Fruit fly (Drosophila melanogaster) whole organism, embryonic: Measurements from ENCODE around the gene dao.

ENCODE experiments used
- Abd-B ChIP-seq: fragments of 200-800 bp; sonication (Bioruptor generic); optimal IDR thresholded peaks from 2 replicates; lab custom pipeline; 2018; ENCODE audit warnings: missing biosample characterization, mild to moderate bottlenecking, missing genetic modification characterization, moderate library complexity
- Adf1 ChIP-seq: fragments of 200-800 bp; sonication (Bioruptor generic); IDR thresholded peaks from 2 replicates; pipeline ENCODE4 v1.3.6; 2022; ENCODE audit warnings: missing biosample characterization, missing genetic modification characterization
- Atf3 ChIP-seq: fragments of 200-800 bp; sonication (Bioruptor generic); optimal IDR thresholded peaks from 3 replicates; lab custom pipeline; 2016; ENCODE audit warnings: missing biosample characterization, missing genetic modification characterization
- CG10565 ChIP-seq: fragments of 200-800 bp; sonication (Bioruptor generic); optimal IDR thresholded peaks from 3 replicates; lab custom pipeline; 2016; ENCODE audit warnings: missing biosample characterization, mild to moderate bottlenecking, missing genetic modification characterization
- CG11695 ChIP-seq: fragments of 200-800 bp; sonication (Bioruptor generic); IDR thresholded peaks from 3 replicates; pipeline ENCODE4 v1.3.6; 2022; ENCODE audit warnings: missing biosample characterization, missing genetic modification characterization
- CG11696 ChIP-seq: fragments of 200-800 bp; sonication (Bioruptor generic); IDR thresholded peaks from 2 replicates; pipeline ENCODE4 v1.3.6; 2022; ENCODE audit warnings: missing biosample characterization, missing genetic modification characterization
- CG12219 ChIP-seq: fragments of 200-800 bp; sonication (Bioruptor generic); optimal IDR thresholded peaks from 3 replicates; lab custom pipeline; 2018; ENCODE audit warnings: missing biosample characterization, mild to moderate bottlenecking, missing genetic modification characterization
- CG12942 ChIP-seq: fragments of 200-800 bp; sonication (Bioruptor generic); optimal IDR thresholded peaks from 3 replicates; lab custom pipeline; 2016; ENCODE audit warnings: missing biosample characterization, missing genetic modification characterization
- CG13287 ChIP-seq: fragments of 200-800 bp; sonication (Bioruptor generic); IDR thresholded peaks from 2 replicates; pipeline ENCODE4 v1.3.6; 2022; ENCODE audit warnings: missing biosample characterization, missing genetic modification characterization; ENCODE audit not compliant: partially characterized antibody
- CG1529 ChIP-seq: fragments of 200-800 bp; sonication (Bioruptor generic); optimal IDR thresholded peaks from 3 replicates; lab custom pipeline; 2018; ENCODE audit warnings: missing biosample characterization, missing genetic modification characterization
- CG17385 ChIP-seq: fragments of 200-800 bp; sonication (Bioruptor generic); optimal IDR thresholded peaks from 3 replicates; lab custom pipeline; 2018; ENCODE audit warnings: missing biosample characterization, mild to moderate bottlenecking, missing genetic modification characterization
- CG31365 ChIP-seq: fragments of 200-800 bp; sonication (Bioruptor generic); optimal IDR thresholded peaks from 2 replicates; lab custom pipeline; 2018; ENCODE audit warnings: missing biosample characterization, mild to moderate bottlenecking, missing genetic modification characterization
- CG3407 ChIP-seq: fragments of 200-800 bp; sonication (Bioruptor generic); optimal IDR thresholded peaks from 2 replicates; lab custom pipeline; 2018; ENCODE audit warnings: missing biosample characterization, mild to moderate bottlenecking, missing genetic modification characterization
- CG42726 ChIP-seq: fragments of 200-800 bp; sonication (Bioruptor generic); IDR thresholded peaks from 2 replicates; pipeline ENCODE4 v1.3.6; 2022; ENCODE audit warnings: missing biosample characterization, missing genetic modification characterization; ENCODE audit not compliant: partially characterized antibody
- CG4707 ChIP-seq: fragments of 200-800 bp; sonication (Bioruptor generic); optimal IDR thresholded peaks from 2 replicates; lab custom pipeline; 2018; ENCODE audit warnings: missing biosample characterization, mild to moderate bottlenecking, missing genetic modification characterization, moderate library complexity
- CG5953 ChIP-seq: fragments of 200-800 bp; sonication (Bioruptor generic); IDR thresholded peaks from 2 replicates; pipeline ENCODE4 v1.3.6; 2022; ENCODE audit warnings: missing biosample characterization, missing genetic modification characterization
- CG6765 ChIP-seq: fragments of 200-800 bp; sonication (Bioruptor generic); optimal IDR thresholded peaks from 3 replicates; lab custom pipeline; 2017; ENCODE audit warnings: missing biosample characterization, mild to moderate bottlenecking, missing genetic modification characterization
- CG8281 ChIP-seq: fragments of 200-800 bp; sonication (Bioruptor generic); optimal IDR thresholded peaks from 2 replicates; lab custom pipeline; 2018; ENCODE audit warnings: missing biosample characterization, mild to moderate bottlenecking, missing genetic modification characterization, moderate library complexity
- Camta ChIP-seq: fragments of 200-800 bp; sonication (Bioruptor generic); optimal IDR thresholded peaks from 2 replicates; lab custom pipeline; 2016; ENCODE audit warnings: missing biosample characterization, missing genetic modification characterization
- Chrac-16 ChIP-seq: fragments of 200-800 bp; sonication (Bioruptor generic); optimal IDR thresholded peaks from 3 replicates; lab custom pipeline; 2016; ENCODE audit warnings: missing biosample characterization, missing genetic modification characterization
- CoRest ChIP-seq: fragments of 200-800 bp; sonication (Bioruptor generic); optimal IDR thresholded peaks from 3 replicates; lab custom pipeline; 2018; ENCODE audit warnings: missing biosample characterization, mild to moderate bottlenecking, missing genetic modification characterization, moderate library complexity
- D ChIP-seq, 2 experiments: fragments of 200-800 bp in 1 of 2; fragments of >200 bp in 1 of 2; sonication (Bioruptor generic) in 1 of 2; optimal IDR thresholded peaks; 2 replicates in 1 of 2; 3 replicates in 1 of 2; lab custom pipeline; 2017; ENCODE audit warnings: mild to moderate bottlenecking in 1 of 2, missing biosample characterization in 1 of 2, missing genetic modification characterization in 1 of 2, missing genetic modification reagents in 1 of 2
- D19A ChIP-seq: fragments of 200-800 bp; optimal IDR thresholded peaks from 3 replicates; lab custom pipeline; 2019; ENCODE audit warnings: missing biosample characterization, mild to moderate bottlenecking, missing genetic modification characterization, moderate library complexity
- Dll ChIP-seq: fragments of 200-800 bp; sonication (Bioruptor generic); IDR thresholded peaks from 4 replicates; pipeline ENCODE4 v1.3.6; 2022; ENCODE audit warnings: missing biosample characterization, missing genetic modification characterization; ENCODE audit not compliant: partially characterized antibody
- Lpt ChIP-seq: fragments of >200 bp; optimal IDR thresholded peaks from 2 replicates; lab custom pipeline; 2018; ENCODE audit warnings: missing biosample characterization, missing genetic modification characterization
- MTF-1 ChIP-seq: fragments of 200-800 bp; sonication (Bioruptor generic); optimal IDR thresholded peaks from 2 replicates; lab custom pipeline; 2018; ENCODE audit warnings: missing biosample characterization, mild to moderate bottlenecking, missing genetic modification characterization, borderline replicate concordance
- Side ChIP-seq: fragments of 200-800 bp; sonication (Bioruptor generic); optimal IDR thresholded peaks from 2 replicates; lab custom pipeline; 2016; ENCODE audit warnings: missing biosample characterization, missing genetic modification characterization
- Sin3A ChIP-seq: fragments of >200 bp; optimal IDR thresholded peaks from 2 replicates; lab custom pipeline; 2018
- Xrp1 ChIP-seq: fragments of 200-800 bp; sonication (Bioruptor generic); IDR thresholded peaks from 2 replicates; pipeline ENCODE4 v1.3.6; 2022; ENCODE audit warnings: missing biosample characterization, missing genetic modification characterization
- al ChIP-seq: fragments of 200-800 bp; sonication (Bioruptor generic); IDR thresholded peaks from 2 replicates; pipeline ENCODE4 v1.3.6; 2022; ENCODE audit warnings: missing biosample characterization, missing genetic modification characterization
- ara ChIP-seq: fragments of 200-800 bp; sonication (Bioruptor generic); IDR thresholded peaks from 2 replicates; pipeline ENCODE4 v1.3.6; 2022; ENCODE audit warnings: missing biosample characterization, missing genetic modification characterization
- bbx ChIP-seq: fragments of 200-800 bp; sonication (Bioruptor generic); IDR thresholded peaks from 2 replicates; pipeline ENCODE4 v1.3.6; 2022; ENCODE audit warnings: missing biosample characterization, missing genetic modification characterization; ENCODE audit not compliant: partially characterized antibody
- caup ChIP-seq: fragments of 200-800 bp; sonication (Bioruptor generic); optimal IDR thresholded peaks from 3 replicates; lab custom pipeline; 2017; ENCODE audit warnings: missing biosample characterization, mild to moderate bottlenecking, missing genetic modification characterization, moderate library complexity; ENCODE audit not compliant: severe bottlenecking
- cwo ChIP-seq: fragments of 200-800 bp; sonication (Bioruptor generic); optimal IDR thresholded peaks from 3 replicates; lab custom pipeline; 2017; ENCODE audit warnings: missing biosample characterization, missing genetic modification characterization, mild to moderate bottlenecking, moderate library complexity, missing genetic modification reagents
- eyg ChIP-seq: fragments of 200-800 bp; sonication (Bioruptor generic); optimal IDR thresholded peaks from 3 replicates; lab custom pipeline; 2016; ENCODE audit warnings: missing biosample characterization, missing genetic modification characterization
- gce ChIP-seq: fragments of 200-800 bp; sonication (Bioruptor generic); IDR thresholded peaks from 3 replicates; pipeline ENCODE4 v1.3.6; 2022; ENCODE audit warnings: missing biosample characterization, missing genetic modification characterization
- insv ChIP-seq, 2 experiments: fragments of 200-800 bp; sonication (Bioruptor generic); optimal IDR thresholded peaks; 3 replicates each; lab custom pipeline; 2016 to 2018; ENCODE audit warnings: missing biosample characterization in 2 of 2, missing genetic modification characterization in 2 of 2
- lbe ChIP-seq: fragments of 200-800 bp; sonication (Bioruptor generic); optimal IDR thresholded peaks from 2 replicates; lab custom pipeline; 2016; ENCODE audit warnings: missing biosample characterization, mild to moderate bottlenecking, missing genetic modification characterization
- lov ChIP-seq, 2 experiments: fragments of 200-800 bp in 1 of 2; fragments of >200 bp in 1 of 2; sonication (Bioruptor generic) in 1 of 2; IDR thresholded peaks in 1 of 2; optimal IDR thresholded peaks in 1 of 2; 2 replicates in 1 of 2; 3 replicates in 1 of 2; pipeline versions ENCODE4 v1.3.6 to Lab custom; 2017 to 2022; ENCODE audit warnings: missing biosample characterization in 1 of 2, missing genetic modification characterization in 1 of 2
- oc ChIP-seq: fragments of 200-800 bp; sonication (Bioruptor generic); optimal IDR thresholded peaks from 2 replicates; lab custom pipeline; 2018; ENCODE audit warnings: missing biosample characterization, mild to moderate bottlenecking, missing genetic modification characterization, moderate library complexity
- ranshi ChIP-seq: fragments of 200-800 bp; sonication (Bioruptor generic); IDR thresholded peaks from 2 replicates; pipeline ENCODE4 v1.3.6; 2022; ENCODE audit warnings: missing biosample characterization, missing genetic modification characterization
- ro ChIP-seq: fragments of 200-800 bp; sonication (Bioruptor generic); IDR thresholded peaks from 2 replicates; pipeline ENCODE4 v1.3.6; 2022; ENCODE audit warnings: missing biosample characterization, missing genetic modification characterization
- sens ChIP-seq: fragments of 200-800 bp; sonication (Bioruptor generic); peaks from one replicate; lab custom pipeline; 2016; ENCODE audit warnings: missing biosample characterization, missing genetic modification characterization
- seq ChIP-seq: fragments of 200-800 bp; sonication (Bioruptor generic); IDR thresholded peaks from 2 replicates; pipeline ENCODE4 v1.3.6; 2022; ENCODE audit warnings: missing biosample characterization, missing genetic modification characterization
- so ChIP-seq: fragments of 200-800 bp; sonication (Bioruptor generic); IDR thresholded peaks from 3 replicates; pipeline ENCODE4 v1.3.6; 2022; ENCODE audit warnings: missing biosample characterization, missing genetic modification characterization
- ssp ChIP-seq: fragments of 200-800 bp; sonication (Bioruptor generic); IDR thresholded peaks from 2 replicates; pipeline ENCODE4 v1.3.6; 2022; ENCODE audit warnings: missing biosample characterization, missing genetic modification characterization
- tna ChIP-seq: fragments of 200-800 bp; sonication (Bioruptor generic); IDR thresholded peaks from 2 replicates; pipeline ENCODE4 v1.3.6; 2022; ENCODE audit warnings: missing biosample characterization, missing genetic modification characterization; ENCODE audit not compliant: partially characterized antibody
- ttk ChIP-seq: fragments of 200-800 bp; sonication (Bioruptor generic); IDR thresholded peaks from 2 replicates; pipeline ENCODE4 v2.1.2; 2022; ENCODE audit warnings: missing biosample characterization, missing genetic modification characterization
- zf30C ChIP-seq: fragments of 200-800 bp; sonication (Bioruptor generic); optimal IDR thresholded peaks from 3 replicates; lab custom pipeline; 2018; ENCODE audit warnings: missing biosample characterization, mild to moderate bottlenecking, missing genetic modification characterization

dao gene

DNA sequence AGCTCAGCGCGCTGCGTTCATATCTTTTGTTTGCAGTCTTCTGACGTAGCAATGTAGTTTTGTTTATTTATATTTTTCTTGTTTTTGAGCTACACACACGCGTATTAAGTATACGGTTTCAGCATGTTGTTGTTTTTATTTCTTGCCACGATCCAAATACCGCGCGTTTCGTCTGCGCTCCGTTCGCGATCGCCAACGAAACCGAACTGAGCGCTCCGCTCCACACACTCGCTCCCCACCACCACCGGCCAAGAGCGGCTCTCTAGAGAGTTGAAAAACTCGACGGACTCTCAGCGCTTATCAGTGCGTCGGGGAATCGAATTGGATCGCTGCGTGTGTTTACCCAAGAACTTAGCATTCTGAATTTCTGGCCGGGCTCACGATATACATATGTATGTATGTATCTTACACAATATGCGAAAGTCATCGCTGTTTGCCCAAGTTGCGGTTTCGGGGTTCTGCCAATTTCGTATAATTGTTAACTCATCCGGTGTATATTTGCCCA lies 15.9 kb downstream of the dao start, which contains the start of gene yuri (continued):
- no peak for TF ChIP-seq D19A
- TF ChIP-seq cwo (GFP tag; lab: Kevin White, UChicago): no peak
- no peak for TF ChIP-seq CG8281 (tag; lab: Kevin White, UChicago)
- no peak for TF ChIP-seq CG1529 (GFP tag; lab: Kevin White, UChicago)
- TF ChIP-seq Adf1: peak; percentile 63; the same call in 1 of the 2 replicates
- no peak for TF ChIP-seq Atf3 (GFP tag; lab: Kevin White, UChicago)
- no peak for TF ChIP-seq ssp (GFP tag; lab: Robert Waterston, UW)
- peak; percentile 34 for TF ChIP-seq CG3407 (GFP tag; lab: Kevin White, UChicago)
- peak; percentile 57 for TF ChIP-seq CG17385 (GFP tag; lab: Kevin White, UChicago)
- TF ChIP-seq tna (GFP tag; lab: Robert Waterston, UW): peak; percentile 36; the same call in 1 of the 2 replicates
- peak; percentile 88 for TF ChIP-seq so (GFP tag; lab: Robert Waterston, UW)
- no peak for TF ChIP-seq CG42726 (GFP tag; lab: Robert Waterston, UW)
- no peak for TF ChIP-seq ro (GFP tag; lab: Robert Waterston, UW)
- TF ChIP-seq insv (GFP tag; optimal IDR thresholded peaks at IDR 0.05; lab: Kevin White, UChicago): peak in 1 of 2 experiments; percentile 87
- TF ChIP-seq Dll (GFP tag; lab: Robert Waterston, UW): peak; percentile 57; the same call in 2 of the 4 replicates
- TF ChIP-seq Xrp1: peak; percentile 58; the same call in 1 of the 2 replicates
- TF ChIP-seq ranshi (GFP tag; lab: Robert Waterston, UW): no peak; the same call in 1 of the 2 replicates
- peak; percentile 67 for TF ChIP-seq ara (GFP tag; lab: Robert Waterston, UW)
- peak; percentile 77 for TF ChIP-seq MTF-1 (GFP tag; lab: Kevin White, UChicago)
- no peak for TF ChIP-seq eyg (GFP tag; lab: Kevin White, UChicago)
- TF ChIP-seq CG13287: peak; percentile 77
- no peak for TF ChIP-seq Camta
- TF ChIP-seq lov (optimal IDR thresholded peaks at IDR 0.05; lab: Kevin White, UChicago): no peak
- TF ChIP-seq lov (GFP tag; IDR thresholded peaks at IDR 0.05; lab: Robert Waterston, UW): peak; percentile 65; the same call in 1 of the 3 replicates
- 0 out of 3 replicates have a peak, but pooled peaks have one; percentile 38 for TF ChIP-seq gce (GFP tag; lab: Robert Waterston, UW)
- TF ChIP-seq CG11696 (GFP tag; lab: Robert Waterston, UW): 0 out of 2 replicates have a peak, but pooled peaks have one; percentile 38
- no peak for TF ChIP-seq al (GFP tag; lab: Robert Waterston, UW)
- no peak for TF ChIP-seq Chrac-16 (GFP tag; lab: Kevin White, UChicago)
- TF ChIP-seq Side (GFP tag; lab: Kevin White, UChicago): peak; percentile 1
- TF ChIP-seq CoRest (tag; lab: Kevin White, UChicago): no peak
- TF ChIP-seq Sin3A (lab: Kevin White, UChicago): no peak
- TF ChIP-seq CG5953 (GFP tag; lab: Robert Waterston, UW): 0 out of 2 replicates have a peak, but pooled peaks have one; percentile 40
- TF ChIP-seq bbx (GFP tag; lab: Robert Waterston, UW): peak; percentile 72
- peak; percentile 35; the same call in 1 of the 3 replicates for TF ChIP-seq CG11695 (GFP tag; lab: Robert Waterston, UW)
- TF ChIP-seq lbe (GFP tag; lab: Kevin White, UChicago): peak; percentile 76
- TF ChIP-seq CG6765: peak; percentile 56
- peak; percentile 31 for TF ChIP-seq oc (tag; lab: Kevin White, UChicago)
- peak; percentile 90 for TF ChIP-seq sens (GFP tag; lab: Kevin White, UChicago)
- no peak for TF ChIP-seq Abd-B (GFP tag; lab: Kevin White, UChicago)
- TF ChIP-seq zf30C (GFP tag; lab: Kevin White, UChicago): peak; percentile 10
- no peak for TF ChIP-seq Lpt (GFP tag; lab: Kevin White, UChicago)
- TF ChIP-seq caup: peak; percentile 56
- peak; percentile 51 for TF ChIP-seq CG31365 (tag; lab: Kevin White, UChicago)
- no peak for TF ChIP-seq ttk (GFP tag; lab: Robert Waterston, UW)
- TF ChIP-seq seq (GFP tag; lab: Robert Waterston, UW): peak; percentile 60; the same call in 1 of the 2 replicates
- no peak for TF ChIP-seq CG10565 (GFP tag; lab: Kevin White, UChicago)
- no peak for TF ChIP-seq CG12942
- peak; percentile 27 for TF ChIP-seq CG12219 (GFP tag; lab: Kevin White, UChicago)
- TF ChIP-seq CG4707 (GFP tag; lab: Kevin White, UChicago): no peak
- TF ChIP-seq D (optimal IDR thresholded peaks at IDR 0.05; lab: Kevin White, UChicago): no peak
- no peak for TF ChIP-seq D (GFP tag; optimal IDR thresholded peaks at IDR 0.05; lab: Kevin White, UChicago)
